Worm (Caenorhabditis elegans) whole organism, late embryonic: ENCODE measurements around the gene C13C4.6.

Source experiments
- C08G9.2 ChIP-seq: sonication (generic microtip); optimal IDR thresholded peaks from 2 replicates; lab custom pipeline; 2016; ENCODE audit warnings: mild to moderate bottlenecking, missing genetic modification characterization, moderate library complexity, missing compliant biosample characterization
- C38D4.7 ChIP-seq: fragments of 200-800 bp; sonication (Bioruptor generic); optimal IDR thresholded peaks from 2 replicates; lab custom pipeline; 2018; ENCODE audit warnings: mild to moderate bottlenecking, missing genetic modification characterization, moderate library complexity, missing compliant biosample characterization
- K02D7.2 ChIP-seq: sonication (generic microtip); optimal IDR thresholded peaks from 2 replicates; lab custom pipeline; 2017; ENCODE audit warnings: mild to moderate bottlenecking, missing genetic modification characterization, missing compliant biosample characterization
- K09A11.1 ChIP-seq: sonication (generic microtip); optimal IDR thresholded peaks from 2 replicates; lab custom pipeline; 2017; ENCODE audit warnings: antibody characterized with exemption, mild to moderate bottlenecking, missing genetic modification characterization, missing compliant biosample characterization; ENCODE audit not compliant: insufficient read depth
- T23F11.4 ChIP-seq: fragments of 200-800 bp; sonication (Bioruptor generic); optimal IDR thresholded peaks from 2 replicates; lab custom pipeline; 2018; ENCODE audit warnings: mild to moderate bottlenecking, missing genetic modification characterization, missing compliant biosample characterization
- Y22D7AL.16 ChIP-seq: sonication (generic microtip); optimal IDR thresholded peaks from 2 replicates; lab custom pipeline; 2016; ENCODE audit warnings: missing genetic modification characterization, missing compliant biosample characterization
- ahr-1 ChIP-seq: sonication (generic microtip); optimal IDR thresholded peaks from 2 replicates; lab custom pipeline; 2016; ENCODE audit warnings: missing genetic modification characterization, missing compliant biosample characterization
- ama-1 ChIP-seq: fragments of 150-350 bp; optimal IDR thresholded peaks from 2 replicates; lab custom pipeline; 2014
- ceh-14 ChIP-seq: sonication (generic microtip); optimal IDR thresholded peaks from 2 replicates; lab custom pipeline; 2016; ENCODE audit warnings: missing genotype, missing genetic modification characterization, missing compliant biosample characterization
- ceh-18 ChIP-seq: sonication (generic microtip); optimal IDR thresholded peaks from 2 replicates; lab custom pipeline; 2016; ENCODE audit warnings: missing genetic modification characterization, missing compliant biosample characterization
- ceh-19 ChIP-seq: fragments of 200-800 bp; sonication (Bioruptor generic); optimal IDR thresholded peaks from 2 replicates; lab custom pipeline; 2018; ENCODE audit warnings: mild to moderate bottlenecking, missing genetic modification characterization, missing compliant biosample characterization
- ceh-2 ChIP-seq: sonication (generic microtip); optimal IDR thresholded peaks from 2 replicates; lab custom pipeline; 2016; ENCODE audit warnings: missing genotype, missing genetic modification characterization, missing compliant biosample characterization
- ceh-30 ChIP-seq: fragments of 150-350 bp; optimal IDR thresholded peaks from 2 replicates; lab custom pipeline; 2014; ENCODE audit warnings: missing biosample characterization, missing genetic modification characterization
- ceh-34 ChIP-seq: sonication (generic microtip); optimal IDR thresholded peaks from 2 replicates; lab custom pipeline; 2016; ENCODE audit warnings: mild to moderate bottlenecking, missing genetic modification characterization, missing compliant biosample characterization
- ceh-45 ChIP-seq: fragments of 200-800 bp; sonication (Bioruptor generic); IDR thresholded peaks from 2 replicates; pipeline ENCODE4 v1.3.6; 2022; ENCODE audit warnings: missing genetic modification reagents, missing genetic modification characterization, missing compliant biosample characterization
- ceh-9 ChIP-seq: sonication (generic microtip); optimal IDR thresholded peaks from 2 replicates; lab custom pipeline; 2016; ENCODE audit warnings: mild to moderate bottlenecking, missing genetic modification characterization, inconsistent platforms, missing compliant biosample characterization
- dmd-4 ChIP-seq: sonication (generic microtip); optimal IDR thresholded peaks from 2 replicates; lab custom pipeline; 2016; ENCODE audit warnings: borderline replicate concordance, missing genetic modification characterization, missing compliant biosample characterization
- dve-1 ChIP-seq: sonication (generic microtip); optimal IDR thresholded peaks from 2 replicates; lab custom pipeline; 2017; ENCODE audit warnings: antibody characterized with exemption, mild to moderate bottlenecking, missing genetic modification characterization, missing compliant biosample characterization
- eyg-1 ChIP-seq: sonication (generic microtip); optimal IDR thresholded peaks from 2 replicates; lab custom pipeline; 2016; ENCODE audit warnings: missing genotype, missing genetic modification characterization, missing compliant biosample characterization
- fax-1 ChIP-seq: sonication (generic microtip); optimal IDR thresholded peaks from 2 replicates; lab custom pipeline; 2016; ENCODE audit warnings: missing genotype, missing genetic modification characterization, missing compliant biosample characterization
- fkh-10 ChIP-seq: fragments of 150-350 bp; optimal IDR thresholded peaks from 2 replicates; lab custom pipeline; 2014; ENCODE audit warnings: missing biosample characterization, missing genetic modification reagents, missing genetic modification characterization
- fkh-6 ChIP-seq: sonication (generic microtip); optimal IDR thresholded peaks from 2 replicates; lab custom pipeline; 2016; ENCODE audit warnings: missing genetic modification characterization, missing compliant biosample characterization
- gmeb-2 ChIP-seq: sonication (generic microtip); optimal IDR thresholded peaks from 2 replicates; lab custom pipeline; 2016; ENCODE audit warnings: missing genetic modification characterization, inconsistent platforms, missing compliant biosample characterization
- hlh-13 ChIP-seq: fragments of 200-800 bp; sonication (Bioruptor generic); optimal IDR thresholded peaks from 2 replicates; lab custom pipeline; 2018; ENCODE audit warnings: mild to moderate bottlenecking, missing genetic modification characterization, missing compliant biosample characterization
- hlh-6 ChIP-seq: sonication (generic microtip); optimal IDR thresholded peaks from 2 replicates; lab custom pipeline; 2016; ENCODE audit warnings: missing genotype, missing genetic modification characterization, missing compliant biosample characterization
- hlh-8 ChIP-seq: sonication (generic microtip); optimal IDR thresholded peaks from 2 replicates; lab custom pipeline; 2016; ENCODE audit warnings: missing genotype, missing genetic modification characterization, missing compliant biosample characterization
- lim-6 ChIP-seq: sonication (generic microtip); optimal IDR thresholded peaks from 2 replicates; lab custom pipeline; 2016; ENCODE audit warnings: missing genetic modification characterization, missing compliant biosample characterization
- npax-4 ChIP-seq: sonication (generic microtip); optimal IDR thresholded peaks from 2 replicates; lab custom pipeline; 2016; ENCODE audit warnings: missing genetic modification characterization, missing compliant biosample characterization
- odd-2 ChIP-seq: sonication (generic microtip); optimal IDR thresholded peaks from 2 replicates; lab custom pipeline; 2017; ENCODE audit warnings: antibody characterized with exemption, mild to moderate bottlenecking, missing genetic modification characterization, missing compliant biosample characterization
- pag-3 ChIP-seq: sonication (generic microtip); optimal IDR thresholded peaks from 2 replicates; lab custom pipeline; 2016; ENCODE audit warnings: missing compliant biosample characterization, missing genetic modification characterization, borderline replicate concordance
- pax-1 ChIP-seq: fragments of 150-350 bp; optimal IDR thresholded peaks from 2 replicates; lab custom pipeline; 2014; ENCODE audit warnings: missing biosample characterization, missing genetic modification characterization
- pqm-1 ChIP-seq: sonication (generic microtip); optimal IDR thresholded peaks from 2 replicates; lab custom pipeline; 2016; ENCODE audit warnings: missing genetic modification characterization, missing compliant biosample characterization
- ref-2 ChIP-seq: sonication (generic microtip); optimal IDR thresholded peaks from 2 replicates; lab custom pipeline; 2016; ENCODE audit warnings: missing genetic modification characterization, missing compliant biosample characterization
- rnt-1 ChIP-seq: sonication (generic microtip); optimal IDR thresholded peaks from 2 replicates; lab custom pipeline; 2016; ENCODE audit warnings: missing genetic modification characterization, missing compliant biosample characterization
- sdc-2 ChIP-seq: sonication (generic microtip); optimal IDR thresholded peaks from 2 replicates; lab custom pipeline; 2016; ENCODE audit warnings: missing genotype, missing genetic modification characterization, missing compliant biosample characterization
- sox-4 ChIP-seq: sonication (generic microtip); optimal IDR thresholded peaks from 2 replicates; lab custom pipeline; 2017; ENCODE audit warnings: mild to moderate bottlenecking, missing genetic modification characterization, inconsistent platforms, missing compliant biosample characterization
- ttx-3 ChIP-seq: sonication (generic microtip); optimal IDR thresholded peaks from 2 replicates; lab custom pipeline; 2016; ENCODE audit warnings: missing genetic modification reagents, missing genetic modification characterization, missing compliant biosample characterization
- unc-3 ChIP-seq, 2 experiments: fragments of 200-800 bp in 1 of 2; sonication (Bioruptor generic) in 1 of 2; sonication (generic microtip) in 1 of 2; conservative IDR thresholded peaks in 1 of 2; optimal IDR thresholded peaks in 1 of 2; 2 replicates each; pipeline versions ENCODE4 v1.3.6 to Lab custom; 2016 to 2022; ENCODE audit warnings: missing compliant biosample characterization in 2 of 2, missing genetic modification characterization in 2 of 2, missing genetic modification reagents in 1 of 2
- unc-55 ChIP-seq: sonication (generic microtip); optimal IDR thresholded peaks from 2 replicates; lab custom pipeline; 2017; ENCODE audit warnings: missing biosample characterization, missing genetic modification reagents, missing genetic modification characterization
- zip-5 ChIP-seq: sonication (generic microtip); optimal IDR thresholded peaks from 2 replicates; lab custom pipeline; 2016; ENCODE audit warnings: missing genetic modification characterization, missing compliant biosample characterization
- ztf-16 ChIP-seq: sonication (generic microtip); optimal IDR thresholded peaks from 2 replicates; lab custom pipeline; 2017; ENCODE audit warnings: missing genetic modification characterization, missing compliant biosample characterization

C13C4.6 gene

DNA sequence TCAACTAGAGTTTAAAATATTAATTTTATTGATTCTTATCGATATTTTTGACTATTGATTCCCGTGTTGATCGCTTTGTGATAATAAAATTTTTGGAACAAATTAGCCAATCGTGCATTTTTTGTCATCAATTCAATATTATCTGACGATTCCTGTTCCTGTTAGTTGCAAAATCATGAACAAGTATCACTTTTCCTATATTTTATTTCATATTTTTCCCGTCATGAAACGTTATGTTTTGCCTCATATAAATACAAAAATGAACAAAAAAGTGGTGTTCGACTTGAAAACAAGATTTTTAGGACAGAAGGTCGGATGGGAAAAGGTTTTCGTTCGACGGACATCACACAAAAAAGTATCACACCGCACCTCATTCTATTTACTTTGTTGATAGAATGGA lies at the start of gene C13C4.6:
Gene C13C4.6, plus strand, starts transcription at position 301 of the 400 bp plus-strand sequence.
- TF ChIP-seq dve-1 (tag; lab: Kevin White, UChicago): no peak
- no peak for TF ChIP-seq fkh-10 (GFP tag; lab: Kevin White, UChicago)
- TF ChIP-seq C38D4.7: no peak
- no peak for TF ChIP-seq ahr-1 (tag; lab: Kevin White, UChicago)
- TF ChIP-seq hlh-13 (GFP tag; lab: Kevin White, UChicago): no peak
- no peak for TF ChIP-seq K09A11.1 (tag; lab: Kevin White, UChicago)
- no peak for TF ChIP-seq ceh-9
- no peak for TF ChIP-seq fkh-6
- no peak for TF ChIP-seq ref-2
- TF ChIP-seq sox-4 (tag; lab: Kevin White, UChicago): no peak
- TF ChIP-seq ttx-3 (tag; lab: Kevin White, UChicago): no peak
- TF ChIP-seq ama-1 (lab: Kevin White, UChicago): no peak
- no peak for TF ChIP-seq K02D7.2 (tag; lab: Kevin White, UChicago)
- no peak for TF ChIP-seq Y22D7AL.16 (tag; lab: Kevin White, UChicago)
- no peak for TF ChIP-seq unc-3 (GFP tag; conservative IDR thresholded peaks at IDR 0.05; lab: Robert Waterston, UW)
- no peak for TF ChIP-seq unc-3 (tag; optimal IDR thresholded peaks at IDR 0.05; lab: Kevin White, UChicago)
- TF ChIP-seq ztf-16 (tag; lab: Kevin White, UChicago): no peak
- TF ChIP-seq ceh-2 (tag; lab: Kevin White, UChicago): no peak
- no peak for TF ChIP-seq zip-5 (tag; lab: Kevin White, UChicago)

DNA sequence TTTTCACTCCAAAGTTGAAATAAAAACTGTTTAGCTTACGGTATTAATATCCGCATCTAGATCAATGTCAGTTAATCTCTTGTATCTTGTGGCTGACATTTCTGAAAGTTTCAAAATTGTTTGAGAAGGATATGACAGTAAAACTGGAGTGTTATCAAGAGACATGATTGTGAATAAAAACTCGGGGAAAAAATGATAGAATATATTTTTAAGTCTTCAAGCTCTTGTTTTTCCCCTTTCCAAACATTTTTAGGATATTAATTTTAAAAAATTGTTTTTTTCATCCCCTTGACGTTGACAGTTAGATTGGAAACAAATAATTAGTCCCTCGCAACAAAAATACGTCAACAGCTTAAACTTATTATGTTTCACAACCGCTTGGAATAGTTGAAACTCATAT lies 46.5 kb upstream of the C13C4.6 start, which contains the start of gene R07B7.6:
Gene R07B7.6, minus strand, starts transcription at position 101 of the 400 bp plus-strand sequence.
- TF ChIP-seq unc-3 (GFP tag; conservative IDR thresholded peaks at IDR 0.05; lab: Robert Waterston, UW) (no peak), unc-3 (tag; optimal IDR thresholded peaks at IDR 0.05; lab: Kevin White, UChicago) (no peak), pqm-1 (tag; lab: Kevin White, UChicago) (no peak), sox-4 (tag; lab: Kevin White, UChicago) (no peak), C08G9.2 (tag; lab: Kevin White, UChicago) (no peak), npax-4 (tag; lab: Kevin White, UChicago) (no peak), rnt-1 (tag; lab: Kevin White, UChicago) (no peak), pag-3 (tag; lab: Kevin White, UChicago) (no peak), hlh-8 (no peak), fax-1 (no peak), unc-55 (no peak), sdc-2 (tag; lab: Kevin White, UChicago) (no peak), zip-5 (tag; lab: Kevin White, UChicago) (no peak)

DNA sequence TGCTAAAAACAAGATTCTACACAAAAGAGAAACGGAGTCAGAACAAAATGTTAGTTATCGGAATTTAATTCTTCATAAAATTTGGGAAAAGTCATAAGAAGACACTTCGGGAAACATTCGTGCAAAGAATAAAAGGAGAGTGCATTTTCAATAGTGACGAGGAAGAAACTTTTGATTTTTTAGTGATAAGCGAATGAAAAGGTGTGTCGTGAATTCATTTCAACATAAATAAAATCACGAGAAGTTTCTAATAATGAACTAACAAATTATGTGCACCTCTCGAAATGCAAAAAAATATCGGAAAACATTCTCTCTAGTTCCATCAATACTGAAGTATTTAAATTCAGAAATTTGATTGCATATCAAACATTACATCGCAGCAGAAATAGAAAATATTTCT lies 45.4 kb upstream of the C13C4.6 start:
- TF ChIP-seq unc-3 (GFP tag; conservative IDR thresholded peaks at IDR 0.05; lab: Robert Waterston, UW) (no peak), unc-3 (tag; optimal IDR thresholded peaks at IDR 0.05; lab: Kevin White, UChicago) (no peak), T23F11.4 (GFP tag; lab: Kevin White, UChicago) (no peak), pax-1 (tag; lab: Kevin White, UChicago) (no peak), ceh-2 (tag; lab: Kevin White, UChicago) (no peak), ceh-14 (tag; lab: Kevin White, UChicago) (no peak), fkh-6 (no peak), ztf-16 (tag; lab: Kevin White, UChicago) (no peak), ceh-9 (no peak), hlh-6 (tag; lab: Kevin White, UChicago) (no peak), ceh-18 (tag; lab: Kevin White, UChicago) (no peak), ceh-19 (no peak), ceh-34 (tag; lab: Kevin White, UChicago) (no peak), ceh-45 (GFP tag; lab: Robert Waterston, UW) (no peak), lim-6 (no peak)

DNA sequence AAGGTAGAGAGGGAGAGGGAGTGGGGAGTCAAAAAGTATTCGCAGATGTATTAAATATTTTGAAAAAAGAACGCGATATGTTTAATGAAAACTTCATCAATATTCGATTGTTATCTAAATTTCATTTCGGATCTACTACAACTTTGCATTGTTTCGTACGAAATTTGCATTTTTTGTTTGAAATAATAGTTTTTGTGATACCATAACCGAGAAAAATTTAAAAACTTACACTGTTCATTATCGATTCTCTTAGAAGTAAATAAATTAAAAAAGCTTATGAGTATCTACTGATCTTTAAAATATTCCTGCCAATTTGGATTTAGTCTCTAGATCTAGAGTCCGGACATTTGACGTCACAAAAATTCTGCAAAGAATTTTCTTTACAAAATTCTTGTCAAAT lies 41.1 kb upstream of the C13C4.6 start, which contains the start of gene R07B7.9:
Gene R07B7.9, minus strand, starts transcription at position 101 of the 400 bp plus-strand sequence.
- TF ChIP-seq ceh-9 (no peak), fax-1 (no peak), npax-4 (tag; lab: Kevin White, UChicago) (no peak), ahr-1 (tag; lab: Kevin White, UChicago) (no peak), gmeb-2 (tag; lab: Kevin White, UChicago) (no peak), dmd-4 (tag; lab: Kevin White, UChicago) (no peak), C08G9.2 (tag; lab: Kevin White, UChicago) (no peak), hlh-6 (tag; lab: Kevin White, UChicago) (no peak), ceh-30 (tag; lab: Kevin White, UChicago) (no peak), dve-1 (tag; lab: Kevin White, UChicago) (no peak), ceh-34 (tag; lab: Kevin White, UChicago) (no peak), odd-2 (no peak), eyg-1 (tag; lab: Kevin White, UChicago) (no peak)
